Fruit fly (Drosophila melanogaster) S2 (cell line): ENCODE measurements around the gene CG12773.
A peak's percentile ranks its signal among the peaks of the same experiment; 100 is the strongest.

Source experiments
- CG8478 ChIP-seq: fragments of >200 bp; optimal IDR thresholded peaks from 2 replicates; lab custom pipeline; 2018
- CTCF ChIP-seq, 2 experiments: fragments of >200 bp; optimal IDR thresholded peaks; 2 replicates each; lab custom pipeline; 2018

DNA sequence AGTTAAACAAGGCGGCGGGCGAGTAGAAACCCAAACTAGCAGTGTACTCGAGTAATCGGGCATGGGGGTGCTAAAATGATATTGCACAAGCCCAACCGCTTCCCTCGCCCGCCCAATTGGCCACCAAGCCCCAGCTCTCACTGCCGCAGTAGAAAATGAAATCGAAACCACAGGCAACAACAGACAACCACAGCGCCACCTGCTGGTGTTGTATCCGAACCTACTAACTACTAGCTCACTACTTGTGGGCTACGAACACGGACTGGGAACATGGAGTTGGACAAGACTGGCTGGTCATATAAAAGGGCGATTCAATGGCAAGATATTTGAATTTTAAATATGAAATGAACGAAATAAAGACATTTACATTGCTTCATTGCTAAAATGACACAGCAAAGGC, 53.9 kb downstream of the CG12773 start:
- TF ChIP-seq CG8478, result no peak
- peak; percentile 65 to 70 for TF ChIP-seq CTCF (optimal IDR thresholded peaks at IDR 0.05; lab: Kevin White, UChicago)
